Fruit fly (Drosophila melanogaster): ENCODE measurements around the gene CG9356.
A peak's percentile ranks its signal among the peaks of the same experiment; 100 is the strongest.

dm6 chr3R:9420439-9421234 is 16.6 kb upstream of the CG9356 start:
- TF ChIP-seq CG3065 (GFP tag; optimal IDR thresholded peaks at IDR 0.05) (no peak), CG4854 (GFP tag; optimal IDR thresholded peaks at IDR 0.05) (no peak), mam (GFP tag; optimal IDR thresholded peaks at IDR 0.05) (no peak), CG10147 (GFP tag; optimal IDR thresholded peaks at IDR 0.05) (no peak), CTCF (GFP tag; optimal IDR thresholded peaks at IDR 0.05) (no peak), CG32532 (GFP tag; IDR thresholded peaks at IDR 0.05) (no peak), CG2116 (GFP tag; optimal IDR thresholded peaks at IDR 0.05) (no peak), CG4328 (GFP tag; optimal IDR thresholded peaks at IDR 0.05) (no peak), cg (GFP tag; optimal IDR thresholded peaks at IDR 0.05) (no peak), CG17359 (tag; optimal IDR thresholded peaks at IDR 0.05) (peak; percentile 49)

Measured in whole organism, embryonic.